Worm (Caenorhabditis elegans): Measurements from ENCODE around the gene T25D10.4.

The T25D10.4 gene

DNA sequence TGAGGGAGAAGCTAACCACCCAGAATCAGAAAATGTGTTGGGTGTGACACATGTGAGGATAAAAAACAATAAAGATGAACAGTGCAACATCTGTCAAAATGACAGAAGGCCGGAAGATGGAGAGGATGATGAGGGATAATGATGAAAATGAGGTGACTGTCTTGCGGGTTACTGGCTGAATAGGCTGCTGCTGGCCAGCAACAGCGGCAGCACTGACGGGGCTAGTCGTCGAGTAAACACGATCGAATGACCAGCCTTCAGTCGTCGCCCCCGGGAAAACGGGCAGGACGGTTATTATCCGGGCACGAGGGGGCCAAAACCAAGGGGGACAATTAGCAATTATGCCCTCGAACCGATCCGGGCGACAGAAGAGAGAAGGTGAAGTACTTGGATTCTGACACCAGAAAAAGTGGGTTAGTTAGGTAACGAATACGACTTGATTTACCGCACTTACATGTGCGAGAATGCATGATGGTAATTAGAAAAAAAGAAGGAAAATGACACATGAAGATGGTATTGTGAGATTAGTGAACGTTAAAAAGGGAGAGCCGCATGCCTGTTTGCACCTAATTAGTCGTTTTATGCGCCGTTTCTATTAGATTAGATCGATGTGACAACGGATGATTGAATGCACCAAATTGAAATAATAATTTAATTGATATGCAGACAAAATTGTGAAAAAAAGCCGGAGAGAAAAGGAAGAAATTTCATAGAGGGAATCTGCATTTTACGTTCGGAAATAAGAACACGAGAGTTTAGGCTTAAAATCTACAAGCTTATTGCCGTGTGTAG, 1.8 kb upstream of the T25D10.4 start:
- TF ChIP-seq hif-1 (tag; optimal IDR thresholded peaks at IDR 0.05) = no peak
- TF ChIP-seq mxl-3 (GFP tag; optimal IDR thresholded peaks at IDR 0.05) = peak; percentile 36
- TF ChIP-seq unc-62 (GFP tag; optimal IDR thresholded peaks at IDR 0.05 in 1 of 2) = peak in 1 of 2 experiments; percentile 83
- no peak for TF ChIP-seq unc-62 (tag; optimal IDR thresholded peaks at IDR 0.05)
- TF ChIP-seq aha-1 (tag) = peak; percentile 94

DNA sequence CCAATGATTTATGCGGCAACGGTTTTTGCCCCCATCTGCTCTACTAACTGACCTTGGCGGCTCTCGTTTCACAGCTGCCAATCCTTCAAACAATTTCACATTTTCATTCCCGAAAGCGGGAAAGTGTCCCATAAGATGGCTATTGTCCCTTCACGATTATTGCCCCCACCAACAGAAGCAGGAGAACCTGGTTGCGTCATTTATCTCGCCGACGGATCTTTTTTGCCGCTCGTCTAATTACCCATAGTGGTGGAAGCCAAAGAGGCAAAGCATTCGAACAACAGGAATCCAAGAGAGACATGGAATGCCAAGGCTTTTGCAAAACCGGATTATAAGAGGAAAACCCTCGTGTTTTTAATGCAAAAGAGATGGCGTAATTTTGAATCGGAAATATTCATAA, 983 bp downstream of the T25D10.4 start:
- TF ChIP-seq ctbp-1 (GFP tag; IDR thresholded peaks at IDR 0.05) (no peak), Y5F2A.4 (GFP tag; optimal IDR thresholded peaks at IDR 0.05) (no peak), ztf-7 (tag; optimal IDR thresholded peaks at IDR 0.05) (no peak), ceh-28 (tag; optimal IDR thresholded peaks at IDR 0.05) (no peak), ceh-44 (GFP tag; IDR thresholded peaks at IDR 0.05) (no peak), nhr-111 (GFP tag; optimal IDR thresholded peaks at IDR 0.05) (no peak), jun-1 (tag; optimal IDR thresholded peaks at IDR 0.05) (no peak), F26F4.8 (GFP tag; conservative IDR thresholded peaks at IDR 0.05) (no peak), lim-7 (GFP tag; IDR thresholded peaks at IDR 0.05) (no peak), unc-39 (tag; optimal IDR thresholded peaks at IDR 0.05) (no peak), unc-62 (GFP tag; optimal IDR thresholded peaks at IDR 0.05 in 1 of 2) (no peak), unc-62 (tag; optimal IDR thresholded peaks at IDR 0.05) (no peak), dve-1 (tag; optimal IDR thresholded peaks at IDR 0.05; ENCODE audit: insufficient read depth) (no peak)

DNA sequence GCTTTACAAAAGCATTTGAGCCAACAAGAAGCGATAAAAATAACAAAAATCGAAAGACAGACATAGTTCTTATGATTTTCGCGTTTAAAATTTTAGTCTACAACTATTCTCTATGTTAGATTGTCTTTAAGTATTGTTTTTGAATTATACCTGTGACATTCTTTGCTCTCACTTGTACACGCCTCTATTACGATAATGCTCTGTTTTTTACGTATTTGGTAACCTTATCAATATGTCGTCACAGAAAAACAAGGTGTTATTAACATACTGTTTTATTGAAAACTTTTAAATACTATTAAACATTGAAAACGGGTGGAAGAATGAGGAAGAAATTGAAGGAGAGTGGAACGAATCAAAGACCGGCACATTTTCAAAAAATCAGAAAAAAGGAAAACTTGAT, 2.8 kb downstream of the T25D10.4 start, which contains the start of gene spp-11:
Gene spp-11 (minus strand): TSS at position 101 of the 400 bp plus-strand sequence.
- no peak for TF ChIP-seq daf-16 (GFP tag; optimal IDR thresholded peaks at IDR 0.05)
- TF ChIP-seq daf-16 (tag; optimal IDR thresholded peaks at IDR 0.05) = peak; percentile 43
- TF ChIP-seq rbr-2 (tag; optimal IDR thresholded peaks at IDR 0.05) = no peak

DNA sequence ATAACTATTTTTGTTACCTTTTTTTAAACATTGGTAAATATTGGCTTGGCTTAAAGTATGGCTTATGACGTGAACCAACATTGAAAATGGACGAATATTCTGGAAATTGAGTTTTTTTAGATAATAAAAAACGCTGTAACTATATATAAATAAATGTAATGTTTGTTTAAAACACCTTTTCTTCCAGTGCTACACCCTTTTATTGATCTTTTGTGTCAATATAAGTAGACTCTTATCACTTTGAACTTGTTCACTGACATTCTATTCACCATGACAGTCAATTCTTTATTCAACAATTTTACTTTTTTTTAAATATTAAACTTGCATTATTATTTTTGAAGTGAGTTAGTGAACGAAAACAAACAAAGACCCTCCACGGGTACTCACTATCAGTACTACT, 6.8 kb downstream of the T25D10.4 start, which contains the start of gene T25D10.1:
Gene T25D10.1 (plus strand): TSS at position 169 of the 400 bp plus-strand sequence.
- no peak for TF ChIP-seq lin-1 (GFP tag; IDR thresholded peaks at IDR 0.05)
- no peak for TF ChIP-seq daf-16 (GFP tag; optimal IDR thresholded peaks at IDR 0.05)
- TF ChIP-seq daf-16 (tag; optimal IDR thresholded peaks at IDR 0.05) = peak; percentile 53
- peak; percentile 34 for TF ChIP-seq pqm-1 (tag; optimal IDR thresholded peaks at IDR 0.05)
- peak; percentile 21 for TF ChIP-seq mep-1 (tag; optimal IDR thresholded peaks at IDR 0.05)

DNA sequence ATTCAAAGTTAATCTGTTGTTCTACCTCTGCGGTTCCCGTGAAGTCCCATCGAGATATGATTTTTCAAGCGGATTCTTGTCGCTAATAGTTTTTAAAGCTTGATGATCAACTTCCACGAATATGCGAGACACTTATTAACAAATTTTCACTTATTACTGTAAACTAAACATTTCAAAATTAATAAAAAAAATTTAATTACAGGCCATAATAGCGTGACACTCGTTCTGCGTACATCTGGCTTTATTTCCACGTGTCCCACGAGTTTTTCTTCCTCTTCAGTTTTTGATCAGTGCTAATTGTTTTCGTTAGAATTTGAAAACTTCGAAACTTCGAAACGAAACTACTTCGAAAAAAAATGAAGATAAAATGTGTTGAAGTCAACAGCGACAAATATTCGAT, 8.4 kb downstream of the T25D10.4 start, which contains the start of gene btb-2:
Gene btb-2 (plus strand): TSS at position 301 of the 400 bp plus-strand sequence.
- no peak for TF ChIP-seq lim-7 (GFP tag; IDR thresholded peaks at IDR 0.05)
- TF ChIP-seq gei-8 (GFP tag; optimal IDR thresholded peaks at IDR 0.05) = no peak
- no peak for TF ChIP-seq ceh-82 (tag; optimal IDR thresholded peaks at IDR 0.05)
- no peak for TF ChIP-seq nhr-42 (GFP tag; IDR thresholded peaks at IDR 0.05)
- no peak for TF ChIP-seq hmg-1.1 (GFP tag; IDR thresholded peaks at IDR 0.05)
- no peak for TF ChIP-seq daf-12 (tag; optimal IDR thresholded peaks at IDR 0.05)
- no peak for TF ChIP-seq nhr-28 (tag; optimal IDR thresholded peaks at IDR 0.05)
- no peak for TF ChIP-seq nhr-102 (tag; optimal IDR thresholded peaks at IDR 0.05)
- no peak for TF ChIP-seq fkh-10 (GFP tag; optimal IDR thresholded peaks at IDR 0.05)
- TF ChIP-seq daf-19 (GFP tag; conservative IDR thresholded peaks at IDR 0.05) = no peak
- no peak for TF ChIP-seq set-16 (GFP tag; IDR thresholded peaks at IDR 0.05)
- TF ChIP-seq F10B5.3 (tag; optimal IDR thresholded peaks at IDR 0.05) = no peak
- no peak for TF ChIP-seq dmd-9 (GFP tag; IDR thresholded peaks at IDR 0.05)
- TF ChIP-seq tra-1 (GFP tag; IDR thresholded peaks at IDR 0.05) = no peak
- TF ChIP-seq F26F4.8 (GFP tag; conservative IDR thresholded peaks at IDR 0.05) = no peak
- TF ChIP-seq php-3 (GFP tag; IDR thresholded peaks at IDR 0.05) = no peak
- no peak for TF ChIP-seq nhr-77 (tag; optimal IDR thresholded peaks at IDR 0.05)
- TF ChIP-seq lin-39 (tag; optimal IDR thresholded peaks at IDR 0.05) = no peak

All from whole organism, L4 larva.